Fruit fly (Drosophila melanogaster) whole organism, prepupa: ENCODE results near the gene CG32036.

Experiments
- Blimp-1 ChIP-seq: fragments of 200-800 bp; sonication (Bioruptor generic); optimal IDR thresholded peaks from 3 replicates; lab custom pipeline; 2017; ENCODE audit warnings: missing biosample characterization, missing genetic modification characterization, mild to moderate bottlenecking, moderate library complexity, missing genetic modification reagents
- CG10631 ChIP-seq: fragments of 200-800 bp; sonication (Bioruptor generic); optimal IDR thresholded peaks from 2 replicates; lab custom pipeline; 2016; ENCODE audit warnings: missing biosample characterization, missing genetic modification characterization
- CG10669 ChIP-seq: fragments of 200-800 bp; sonication (Bioruptor generic); optimal IDR thresholded peaks from 3 replicates; lab custom pipeline; 2018; ENCODE audit warnings: missing biosample characterization, mild to moderate bottlenecking, missing genetic modification characterization, moderate library complexity
- CG11294 ChIP-seq: fragments of 200-800 bp; sonication (Bioruptor generic); IDR thresholded peaks from 2 replicates; pipeline ENCODE4 v1.3.6; 2022; ENCODE audit warnings: missing biosample characterization, missing genetic modification characterization
- CG1621 ChIP-seq: fragments of 200-800 bp; sonication (Bioruptor generic); optimal IDR thresholded peaks from 3 replicates; lab custom pipeline; 2018; ENCODE audit warnings: missing biosample characterization, mild to moderate bottlenecking, missing genetic modification characterization
- CG16779 ChIP-seq: fragments of 200-800 bp; sonication (Bioruptor generic); optimal IDR thresholded peaks from 3 replicates; lab custom pipeline; 2017; ENCODE audit warnings: missing biosample characterization, mild to moderate bottlenecking, missing genetic modification characterization
- CG3032 ChIP-seq: fragments of 200-800 bp; optimal IDR thresholded peaks from 2 replicates; lab custom pipeline; 2019; ENCODE audit warnings: missing biosample characterization, mild to moderate bottlenecking, missing genetic modification characterization, moderate library complexity
- CG31627 ChIP-seq: fragments of 200-800 bp; sonication (Bioruptor generic); optimal IDR thresholded peaks from 3 replicates; lab custom pipeline; 2016; ENCODE audit warnings: missing biosample characterization, missing genetic modification characterization
- CG34406 ChIP-seq: fragments of 200-800 bp; sonication (Bioruptor generic); optimal IDR thresholded peaks from 3 replicates; lab custom pipeline; 2016; ENCODE audit warnings: missing biosample characterization, missing genetic modification characterization
- CG3919 ChIP-seq: fragments of 200-800 bp; sonication (Bioruptor generic); optimal IDR thresholded peaks from 3 replicates; lab custom pipeline; 2016; ENCODE audit warnings: missing biosample characterization, missing genetic modification characterization
- CG4318 ChIP-seq: fragments of 200-800 bp; sonication (Bioruptor generic); optimal IDR thresholded peaks from 3 replicates; lab custom pipeline; 2017; ENCODE audit warnings: missing biosample characterization, mild to moderate bottlenecking, missing genetic modification characterization
- CG6163 ChIP-seq: fragments of 200-800 bp; sonication (Bioruptor generic); IDR thresholded peaks from 3 replicates; pipeline ENCODE4 v1.3.6; 2022; ENCODE audit warnings: missing biosample characterization, missing genetic modification characterization
- CG6276 ChIP-seq: fragments of 200-800 bp; sonication (Bioruptor generic); optimal IDR thresholded peaks from 2 replicates; lab custom pipeline; 2017; ENCODE audit warnings: missing biosample characterization, mild to moderate bottlenecking, missing genetic modification characterization
- CG6792 ChIP-seq: fragments of 200-800 bp; sonication (Bioruptor generic); optimal IDR thresholded peaks from 3 replicates; lab custom pipeline; 2016; ENCODE audit warnings: missing biosample characterization, missing genetic modification characterization
- CG6808 ChIP-seq: fragments of 200-800 bp; sonication (Bioruptor generic); optimal IDR thresholded peaks from 3 replicates; lab custom pipeline; 2017; ENCODE audit warnings: missing biosample characterization, missing genetic modification characterization, mild to moderate bottlenecking, moderate library complexity, missing genetic modification reagents
- CG7368 ChIP-seq: fragments of 200-800 bp; sonication (Bioruptor generic); optimal IDR thresholded peaks from 3 replicates; lab custom pipeline; 2016; ENCODE audit warnings: missing biosample characterization, missing genetic modification characterization
- CG8119 ChIP-seq: fragments of 200-800 bp; sonication (Bioruptor generic); IDR thresholded peaks from 3 replicates; pipeline ENCODE4 v1.3.6; 2022; ENCODE audit warnings: missing biosample characterization, missing genetic modification characterization
- CG8632 ChIP-seq: fragments of 200-800 bp; sonication (Bioruptor generic); optimal IDR thresholded peaks from 3 replicates; lab custom pipeline; 2016; ENCODE audit warnings: missing biosample characterization, missing genetic modification characterization
- CG9139 ChIP-seq: fragments of 200-800 bp; sonication (Bioruptor generic); optimal IDR thresholded peaks from 3 replicates; lab custom pipeline; 2017; ENCODE audit warnings: missing biosample characterization, mild to moderate bottlenecking, missing genetic modification characterization
- Eip78C ChIP-seq: fragments of 200-800 bp; sonication (Bioruptor generic); peaks from one replicate; lab custom pipeline; 2016; ENCODE audit warnings: missing biosample characterization, missing genetic modification characterization
- Eip93F ChIP-seq: fragments of 200-800 bp; sonication (Bioruptor generic); optimal IDR thresholded peaks from 2 replicates; lab custom pipeline; 2016; ENCODE audit warnings: missing biosample characterization, mild to moderate bottlenecking, missing genetic modification characterization
- Ets21C ChIP-seq: fragments of 200-800 bp; sonication (Bioruptor generic); optimal IDR thresholded peaks from 3 replicates; lab custom pipeline; 2016; ENCODE audit warnings: missing biosample characterization, missing genetic modification characterization
- Ets96B ChIP-seq: fragments of 200-800 bp; optimal IDR thresholded peaks from 2 replicates; lab custom pipeline; 2019; ENCODE audit warnings: missing biosample characterization, mild to moderate bottlenecking, missing genetic modification characterization, moderate library complexity
- Hr38 ChIP-seq: sonication (Bioruptor generic); optimal IDR thresholded peaks from 2 replicates; lab custom pipeline; 2016; ENCODE audit warnings: missing biosample characterization, missing genetic modification characterization
- Hr4 ChIP-seq: fragments of 200-800 bp; sonication (Bioruptor generic); optimal IDR thresholded peaks from 3 replicates; lab custom pipeline; 2016; ENCODE audit warnings: missing biosample characterization, missing genetic modification characterization
- Lpt ChIP-seq: fragments of 200-800 bp; sonication (Bioruptor generic); optimal IDR thresholded peaks from 3 replicates; lab custom pipeline; 2016; ENCODE audit warnings: missing biosample characterization, missing genetic modification characterization
- Smox ChIP-seq: fragments of 200-800 bp; sonication (Bioruptor generic); optimal IDR thresholded peaks from 3 replicates; lab custom pipeline; 2016; ENCODE audit warnings: missing biosample characterization, missing genetic modification characterization
- achi ChIP-seq: fragments of 200-800 bp; sonication (Bioruptor generic); optimal IDR thresholded peaks from 3 replicates; lab custom pipeline; 2016; ENCODE audit warnings: missing biosample characterization, missing genetic modification characterization
- acj6 ChIP-seq: fragments of 200-800 bp; sonication (Bioruptor generic); optimal IDR thresholded peaks from 3 replicates; lab custom pipeline; 2016; ENCODE audit warnings: missing biosample characterization, missing genetic modification characterization
- dsx ChIP-seq: fragments of 200-800 bp; optimal IDR thresholded peaks from 3 replicates; lab custom pipeline; 2019; ENCODE audit warnings: missing biosample characterization, mild to moderate bottlenecking, missing genetic modification characterization, moderate library complexity; ENCODE audit not compliant: poor library complexity, severe bottlenecking
- eg ChIP-seq: fragments of 200-800 bp; sonication (Bioruptor generic); IDR thresholded peaks from 3 replicates; pipeline ENCODE4 v1.3.6; 2022; ENCODE audit warnings: missing biosample characterization, missing genetic modification characterization
- esn ChIP-seq: fragments of 200-800 bp; sonication (Bioruptor generic); optimal IDR thresholded peaks from 2 replicates; lab custom pipeline; 2016; ENCODE audit warnings: missing biosample characterization, mild to moderate bottlenecking, missing genetic modification characterization, moderate library complexity
- fd59A ChIP-seq: fragments of 200-800 bp; sonication (Bioruptor generic); optimal IDR thresholded peaks from 2 replicates; lab custom pipeline; 2017; ENCODE audit warnings: missing biosample characterization, mild to moderate bottlenecking, missing genetic modification characterization, missing genetic modification reagents
- fd85E ChIP-seq: fragments of 200-800 bp; sonication (Bioruptor generic); optimal IDR thresholded peaks from 3 replicates; lab custom pipeline; 2016; ENCODE audit warnings: missing biosample characterization, missing genetic modification characterization
- fkh ChIP-seq: fragments of 200-800 bp; sonication (Bioruptor generic); optimal IDR thresholded peaks from 3 replicates; lab custom pipeline; 2017; ENCODE audit warnings: missing biosample characterization, mild to moderate bottlenecking, missing genetic modification characterization, moderate library complexity
- lz ChIP-seq: fragments of 200-800 bp; sonication (Bioruptor generic); optimal IDR thresholded peaks from 3 replicates; lab custom pipeline; 2016; ENCODE audit warnings: missing biosample characterization, missing genetic modification characterization
- net ChIP-seq: fragments of 200-800 bp; sonication (Bioruptor generic); optimal IDR thresholded peaks from 3 replicates; lab custom pipeline; 2016; ENCODE audit warnings: missing biosample characterization, missing genetic modification characterization
- pdm3 ChIP-seq: fragments of 200-800 bp; sonication (Bioruptor generic); optimal IDR thresholded peaks from 3 replicates; lab custom pipeline; 2016; ENCODE audit warnings: missing biosample characterization, missing genetic modification characterization
- salr ChIP-seq, 2 experiments: fragments of 200-800 bp; sonication (Bioruptor generic); optimal IDR thresholded peaks; 3 replicates each; lab custom pipeline; 2016 to 2018; ENCODE audit warnings: missing biosample characterization in 2 of 2, missing genetic modification characterization in 2 of 2, mild to moderate bottlenecking in 1 of 2
- spab ChIP-seq: fragments of 200-800 bp; sonication (Bioruptor generic); optimal IDR thresholded peaks from 2 replicates; lab custom pipeline; 2017; ENCODE audit warnings: missing biosample characterization, mild to moderate bottlenecking, missing genetic modification characterization, missing genetic modification reagents
- ss ChIP-seq, 2 experiments: fragments of 200-800 bp; sonication (Bioruptor generic); optimal IDR thresholded peaks; 2 replicates in 1 of 2; 3 replicates in 1 of 2; lab custom pipeline; 2017 to 2018; ENCODE audit warnings: mild to moderate bottlenecking in 2 of 2, missing biosample characterization in 2 of 2, missing genetic modification characterization in 2 of 2, moderate library complexity in 1 of 2
- svp ChIP-seq: fragments of 200-800 bp; sonication (Bioruptor generic); peaks from one replicate; lab custom pipeline; 2016; ENCODE audit warnings: missing biosample characterization, missing genetic modification characterization
- vri ChIP-seq: fragments of 200-800 bp; sonication (Bioruptor generic); optimal IDR thresholded peaks from 3 replicates; lab custom pipeline; 2016; ENCODE audit warnings: missing biosample characterization, mild to moderate bottlenecking, missing genetic modification characterization

The CG32036 gene

dm6 chr3L:9466595-9466994, 22.4 kb downstream of the CG32036 start (continued):
- TF ChIP-seq CG6792, result no peak
- TF ChIP-seq esn (GFP tag; lab: Kevin White, UChicago), result peak; percentile 6
- TF ChIP-seq lz, result no peak
- TF ChIP-seq CG34406 (GFP tag; lab: Kevin White, UChicago), result no peak
- TF ChIP-seq CG3919 (GFP tag; lab: Kevin White, UChicago), result peak; percentile 18
- TF ChIP-seq CG31627 (GFP tag; lab: Kevin White, UChicago), result no peak
- no peak for TF ChIP-seq Lpt (GFP tag; lab: Kevin White, UChicago)

dm6 chr3L:9465652-9466244, 23.3 kb downstream of the CG32036 start:
- no peak for TF ChIP-seq CG8632
- no peak for TF ChIP-seq achi
- peak; percentile 74 for TF ChIP-seq fkh

dm6 chr3L:9462794-9463193, 26.2 kb downstream of the CG32036 start:
- TF ChIP-seq CG16779, result peak; percentile 27
- peak; percentile 86 to 87 for TF ChIP-seq ss (GFP tag; optimal IDR thresholded peaks at IDR 0.05; lab: Kevin White, UChicago)
- peak; percentile 53 for TF ChIP-seq dsx (GFP tag; lab: Kevin White, UChicago)
- peak; percentile 46 for TF ChIP-seq CG3032 (tag; lab: Kevin White, UChicago)
- TF ChIP-seq Eip93F (GFP tag; lab: Kevin White, UChicago), result no peak
- TF ChIP-seq CG6163 (GFP tag; lab: Robert Waterston, UW), result peak; percentile 66; the same call in 2 of the 3 replicates
- TF ChIP-seq vri, result no peak
- TF ChIP-seq CG8119 (GFP tag; lab: Robert Waterston, UW), result peak; percentile 44; the same call in 2 of the 3 replicates
- TF ChIP-seq spab (GFP tag; lab: Kevin White, UChicago), result peak; percentile 30
- peak; percentile 82 for TF ChIP-seq CG9139 (GFP tag; lab: Kevin White, UChicago)
- no peak for TF ChIP-seq net
- TF ChIP-seq CG10669, result peak; percentile 33
- peak; percentile 64 for TF ChIP-seq Ets96B (tag; lab: Kevin White, UChicago)
- TF ChIP-seq CG1621 (tag; lab: Kevin White, UChicago), result peak; percentile 66
- peak in 1 of 2 experiments; percentile 21 for TF ChIP-seq salr (GFP tag; optimal IDR thresholded peaks at IDR 0.05; lab: Kevin White, UChicago)
- peak; percentile 78 for TF ChIP-seq CG6808
- TF ChIP-seq Ets21C, result no peak
- no peak for TF ChIP-seq achi

dm6 chr3L:9462247-9462769, 26.7 kb downstream of the CG32036 start:
- peak; percentile 80 for TF ChIP-seq CG7368 (GFP tag; lab: Kevin White, UChicago)
- peak; percentile 88 for TF ChIP-seq CG4318 (GFP tag; lab: Kevin White, UChicago)
- TF ChIP-seq CG6792, result peak; percentile 86
- peak; percentile 95 for TF ChIP-seq svp
- peak; percentile 81 for TF ChIP-seq fd59A
- peak; percentile 85 for TF ChIP-seq spab (GFP tag; lab: Kevin White, UChicago)
- TF ChIP-seq CG16779, result peak; percentile 90
- TF ChIP-seq CG1621 (tag; lab: Kevin White, UChicago), result peak; percentile 73
- peak; percentile 89 for TF ChIP-seq CG3919 (GFP tag; lab: Kevin White, UChicago)
- TF ChIP-seq Hr4 (GFP tag; lab: Kevin White, UChicago), result peak; percentile 96
- peak; percentile 79 for TF ChIP-seq CG10631 (GFP tag; lab: Kevin White, UChicago)
- TF ChIP-seq fd85E (GFP tag; lab: Kevin White, UChicago), result peak; percentile 83
- peak; percentile 80 for TF ChIP-seq Blimp-1 (GFP tag; lab: Kevin White, UChicago)
- TF ChIP-seq CG10669, result peak; percentile 90
- peak; percentile 71 for TF ChIP-seq CG9139 (GFP tag; lab: Kevin White, UChicago)
- no peak for TF ChIP-seq Hr38 (GFP tag; lab: Kevin White, UChicago)
- TF ChIP-seq Ets21C, result peak; percentile 76
- TF ChIP-seq Lpt (GFP tag; lab: Kevin White, UChicago), result peak; percentile 92
- peak; percentile 90 for TF ChIP-seq eg (GFP tag; lab: Robert Waterston, UW)
- TF ChIP-seq lz, result peak; percentile 90
- TF ChIP-seq pdm3 (GFP tag; lab: Kevin White, UChicago), result peak; percentile 91
- TF ChIP-seq acj6, result peak; percentile 87
- peak; percentile 87 for TF ChIP-seq CG34406 (GFP tag; lab: Kevin White, UChicago)
- TF ChIP-seq Eip78C, result peak; percentile 99
- peak; percentile 83 for TF ChIP-seq vri
- peak; percentile 91 for TF ChIP-seq net
- peak; percentile 78 for TF ChIP-seq CG11294
- peak; percentile 70 to 93 for TF ChIP-seq salr (GFP tag; optimal IDR thresholded peaks at IDR 0.05; lab: Kevin White, UChicago)
- peak; percentile 97 for TF ChIP-seq CG6276
- peak; percentile 66 to 84 for TF ChIP-seq ss (GFP tag; optimal IDR thresholded peaks at IDR 0.05; lab: Kevin White, UChicago)
- TF ChIP-seq Smox (GFP tag; lab: Kevin White, UChicago), result peak; percentile 89
